Fruit fly (Drosophila melanogaster): Measurements from ENCODE around the gene Tbcc.

- TF ChIP-seq Mnt (GFP tag; optimal IDR thresholded peaks at IDR 0.05) (no peak), pad (GFP tag; optimal IDR thresholded peaks at IDR 0.05) (no peak), ovo (GFP tag; optimal IDR thresholded peaks at IDR 0.05) (no peak), CG14711 (tag; optimal IDR thresholded peaks at IDR 0.05) (no peak), Crg-1 (GFP tag; optimal IDR thresholded peaks at IDR 0.05) (no peak)
Measured at dm6 chr2L:4195672-4196281, 8.2 kb upstream of the Tbcc start.

Measured in whole organism, adult.